Fruit fly (Drosophila melanogaster) whole organism, wandering third instar larva: Measurements from ENCODE around the gene Ubx.

Experiments used
- Dfd ChIP-seq: fragments of >200 bp; optimal IDR thresholded peaks from 2 replicates; lab custom pipeline; 2017; ENCODE audit warnings: missing biosample characterization, missing genetic modification characterization
- GATAd ChIP-seq: sonication (Bioruptor generic); optimal IDR thresholded peaks from 2 replicates; lab custom pipeline; 2016; ENCODE audit warnings: missing biosample characterization, missing genetic modification characterization
- Hnf4 ChIP-seq: fragments of 200-800 bp; sonication (Bioruptor generic); optimal IDR thresholded peaks from 2 replicates; lab custom pipeline; 2016; ENCODE audit warnings: missing biosample characterization, mild to moderate bottlenecking, missing genetic modification characterization
- Hr78 ChIP-seq: fragments of >200 bp; optimal IDR thresholded peaks from 2 replicates; lab custom pipeline; 2017; ENCODE audit warnings: missing biosample characterization, missing genetic modification characterization
- Mio ChIP-seq: sonication (Bioruptor generic); optimal IDR thresholded peaks from 2 replicates; lab custom pipeline; 2016; ENCODE audit warnings: missing biosample characterization, missing genetic modification characterization
- Myc ChIP-seq: fragments of >200 bp; optimal IDR thresholded peaks from 2 replicates; lab custom pipeline; 2017
- OdsH ChIP-seq: fragments of 200-800 bp; sonication (Bioruptor generic); optimal IDR thresholded peaks from 2 replicates; lab custom pipeline; 2016; ENCODE audit warnings: missing biosample characterization, mild to moderate bottlenecking, missing genetic modification characterization
- foxo ChIP-seq, 2 experiments: fragments of 200-800 bp; sonication (Bioruptor generic); optimal IDR thresholded peaks; 2 replicates in 1 of 2; 3 replicates in 1 of 2; lab custom pipeline; 2016 to 2017; ENCODE audit warnings: missing biosample characterization in 2 of 2, missing genetic modification characterization in 2 of 2
- fru ChIP-seq: fragments of 200-800 bp; sonication (Bioruptor generic); optimal IDR thresholded peaks from 3 replicates; lab custom pipeline; 2016; ENCODE audit warnings: missing biosample characterization, mild to moderate bottlenecking, missing genetic modification characterization
- h ChIP-seq: fragments of 200-800 bp; sonication (Bioruptor generic); optimal IDR thresholded peaks from 3 replicates; lab custom pipeline; 2016; ENCODE audit warnings: missing biosample characterization, mild to moderate bottlenecking, missing genetic modification characterization
- pan ChIP-seq: fragments of >200 bp; optimal IDR thresholded peaks from 2 replicates; lab custom pipeline; 2017
- usp ChIP-seq: fragments of >200 bp; optimal IDR thresholded peaks from 2 replicates; lab custom pipeline; 2017; ENCODE audit warnings: missing biosample characterization, missing genetic modification characterization

dm6 chr3R:16773176-16773702 lies 39.0 kb upstream of the Ubx start:
- TF ChIP-seq usp (GFP tag; lab: Kevin White, UChicago) (no peak), pan (lab: Kevin White, UChicago) (no peak), Hr78 (GFP tag; lab: Kevin White, UChicago) (no peak), Mio (no peak), GATAd (GFP tag; lab: Kevin White, UChicago) (no peak), fru (GFP tag; lab: Kevin White, UChicago) (no peak), Hnf4 (GFP tag; lab: Kevin White, UChicago) (no peak), Dfd (GFP tag; lab: Kevin White, UChicago) (no peak), Myc (lab: Kevin White, UChicago) (no peak), h (GFP tag; lab: Kevin White, UChicago) (no peak), foxo (GFP tag; optimal IDR thresholded peaks at IDR 0.05; lab: Kevin White, UChicago) (no peak), OdsH (GFP tag; lab: Kevin White, UChicago) (no peak)
